Worm (Caenorhabditis elegans) whole organism, L3 larva: ENCODE data around the gene R144.10.
A peak's percentile ranks its signal among the peaks of the same experiment; 100 is the strongest.
"Not testable (repeated sequence)": the region's sequence is repeated elsewhere in the genome, so short reads cannot be mapped to it uniquely, and the experiment has no call there.

ENCODE experiments used
- R02D3.7 ChIP-seq: fragments of 150-350 bp; optimal IDR thresholded peaks from 2 replicates; lab custom pipeline; 2014; ENCODE audit warnings: missing biosample characterization, missing genetic modification characterization
- ama-1 ChIP-seq: fragments of 150-350 bp; optimal IDR thresholded peaks from 2 replicates; lab custom pipeline; 2018
- ceh-28 ChIP-seq: fragments of 150-350 bp; optimal IDR thresholded peaks from 2 replicates; lab custom pipeline; 2014; ENCODE audit warnings: missing biosample characterization, missing genetic modification reagents, missing genetic modification characterization
- ceh-82 ChIP-seq: fragments of 150-350 bp; optimal IDR thresholded peaks from 2 replicates; lab custom pipeline; 2014; ENCODE audit warnings: missing biosample characterization, missing genetic modification characterization
- ceh-9 ChIP-seq: sonication (generic microtip); optimal IDR thresholded peaks from 2 replicates; lab custom pipeline; 2018; ENCODE audit warnings: missing biosample characterization, missing genetic modification characterization
- egl-5 ChIP-seq: fragments of 150-350 bp; optimal IDR thresholded peaks from 2 replicates; lab custom pipeline; 2017; ENCODE audit warnings: missing biosample characterization, missing genetic modification reagents, missing genetic modification characterization, inconsistent platforms
- elt-1 ChIP-seq: fragments of 150-350 bp; optimal IDR thresholded peaks from 2 replicates; lab custom pipeline; 2014; ENCODE audit warnings: missing biosample characterization, missing genetic modification characterization
- elt-3 ChIP-seq, 3 experiments: fragments of 150-350 bp in 1 of 3; sonication (generic microtip) in 2 of 3; optimal IDR thresholded peaks; 2 replicates in 2 of 3; 4 replicates in 1 of 3; lab custom pipeline; 2014 to 2017; ENCODE audit warnings: missing biosample characterization in 3 of 3, missing genetic modification characterization in 3 of 3
- eor-1 ChIP-seq, 2 experiments: fragments of 150-350 bp; optimal IDR thresholded peaks; 2 replicates each; lab custom pipeline; 2014 to 2018; ENCODE audit warnings: missing biosample characterization in 2 of 2, missing genetic modification characterization in 2 of 2
- fkh-10 ChIP-seq: sonication (generic microtip); optimal IDR thresholded peaks from 2 replicates; lab custom pipeline; 2017; ENCODE audit warnings: missing biosample characterization, missing genetic modification reagents, missing genetic modification characterization
- fkh-2 ChIP-seq: fragments of 150-350 bp; optimal IDR thresholded peaks from 2 replicates; lab custom pipeline; 2014; ENCODE audit warnings: missing biosample characterization, missing genetic modification reagents, missing genetic modification characterization
- fos-1 ChIP-seq: fragments of 150-350 bp; optimal IDR thresholded peaks from 2 replicates; lab custom pipeline; 2014; ENCODE audit warnings: missing biosample characterization, missing genetic modification characterization
- jun-1 ChIP-seq: fragments of 150-350 bp; optimal IDR thresholded peaks from 2 replicates; lab custom pipeline; 2014; ENCODE audit warnings: missing biosample characterization, missing genetic modification reagents, missing genetic modification characterization
- lin-15B ChIP-seq: fragments of 150-350 bp; optimal IDR thresholded peaks from 2 replicates; lab custom pipeline; 2014; ENCODE audit warnings: missing biosample characterization, missing genetic modification characterization
- lin-39 ChIP-seq: fragments of 150-350 bp; optimal IDR thresholded peaks from 2 replicates; lab custom pipeline; 2018; ENCODE audit warnings: missing biosample characterization, missing genetic modification reagents, missing genetic modification characterization
- lsy-12 ChIP-seq: sonication (generic microtip); optimal IDR thresholded peaks from 2 replicates; lab custom pipeline; 2016; ENCODE audit warnings: mild to moderate bottlenecking, missing genetic modification characterization, missing compliant biosample characterization
- nfya-1 ChIP-seq: sonication (generic microtip); optimal IDR thresholded peaks from 2 replicates; lab custom pipeline; 2017; ENCODE audit warnings: missing genetic modification characterization, mild to moderate bottlenecking, missing compliant biosample characterization, antibody characterized with exemption, moderate library complexity; ENCODE audit not compliant: insufficient read depth
- nhr-12 ChIP-seq: fragments of 150-350 bp; optimal IDR thresholded peaks from 2 replicates; lab custom pipeline; 2014; ENCODE audit warnings: missing biosample characterization, missing genetic modification characterization
- nhr-23 ChIP-seq: fragments of 150-350 bp; optimal IDR thresholded peaks from 2 replicates; lab custom pipeline; 2014; ENCODE audit warnings: missing biosample characterization, missing genetic modification reagents, missing genetic modification characterization
- nhr-237 ChIP-seq: fragments of 150-350 bp; optimal IDR thresholded peaks from 2 replicates; lab custom pipeline; 2014; ENCODE audit warnings: missing biosample characterization, missing genetic modification characterization
- nhr-25 ChIP-seq: sonication (generic microtip); optimal IDR thresholded peaks from 2 replicates; lab custom pipeline; 2017; ENCODE audit warnings: missing biosample characterization, missing genetic modification characterization
- nhr-28 ChIP-seq: fragments of 150-350 bp; optimal IDR thresholded peaks from 2 replicates; lab custom pipeline; 2014; ENCODE audit warnings: missing biosample characterization, missing genetic modification characterization
- nhr-43 ChIP-seq: sonication (generic microtip); optimal IDR thresholded peaks from 2 replicates; lab custom pipeline; 2016; ENCODE audit warnings: mild to moderate bottlenecking, missing genetic modification characterization, missing compliant biosample characterization; ENCODE audit not compliant: poor library complexity, severe bottlenecking
- nhr-67 ChIP-seq: fragments of 150-350 bp; optimal IDR thresholded peaks from 2 replicates; lab custom pipeline; 2014; ENCODE audit warnings: missing biosample characterization, missing genetic modification characterization
- nhr-76 ChIP-seq: fragments of 150-350 bp; sonication (generic microtip); optimal IDR thresholded peaks from 5 replicates; lab custom pipeline; 2014; ENCODE audit warnings: missing biosample characterization, missing genetic modification characterization
- nhr-77 ChIP-seq: fragments of 150-350 bp; optimal IDR thresholded peaks from 2 replicates; lab custom pipeline; 2014; ENCODE audit warnings: missing biosample characterization, missing genetic modification characterization
- pqm-1 ChIP-seq: fragments of 150-350 bp; optimal IDR thresholded peaks from 2 replicates; lab custom pipeline; 2017; ENCODE audit warnings: missing biosample characterization, missing genetic modification characterization, inconsistent platforms
- unc-62 ChIP-seq: fragments of 150-350 bp; sonication (generic microtip); optimal IDR thresholded peaks from 4 replicates; lab custom pipeline; 2014; ENCODE audit warnings: missing biosample characterization, missing genetic modification reagents, missing genetic modification characterization

R144.10 gene

ce11 chrIII:4998111-4998859 is 3.8 kb downstream of the R144.10 start, which contains the start of gene tmem-131:
Gene tmem-131 (minus strand): TSS chrIII:4998161.
- no peak for TF ChIP-seq nhr-12
- peak; percentile 83 for TF ChIP-seq nhr-23 (tag; lab: Kevin White, UChicago)
- peak; percentile 91 for TF ChIP-seq nhr-25 (tag; lab: Kevin White, UChicago)
- TF ChIP-seq nfya-1 (tag; lab: Kevin White, UChicago) = peak; percentile 36
- TF ChIP-seq nhr-43 (tag; lab: Kevin White, UChicago) = no peak
- TF ChIP-seq ceh-28 (tag; lab: Kevin White, UChicago) = peak; percentile 79
- no peak for TF ChIP-seq R02D3.7

- TF ChIP-seq eor-1 (tag; optimal IDR thresholded peaks at IDR 0.05; lab: Kevin White, UChicago) = no peak
- no peak for TF ChIP-seq nhr-67 (tag; lab: Kevin White, UChicago)
- TF ChIP-seq nhr-43 (tag; lab: Kevin White, UChicago) = no peak
- no peak for TF ChIP-seq unc-62 (GFP tag; lab: Kevin White, UChicago)
- no peak for TF ChIP-seq egl-5 (tag; lab: Kevin White, UChicago)
- TF ChIP-seq nhr-28 (tag; lab: Kevin White, UChicago) = no peak
- TF ChIP-seq lsy-12 (tag; lab: Kevin White, UChicago) = no peak
- no peak for TF ChIP-seq jun-1 (tag; lab: Kevin White, UChicago)
- no peak for TF ChIP-seq lin-39 (tag; lab: Kevin White, UChicago)
These were observed 14.5 kb downstream of the R144.10 start for ce11 chrIII:4987666-4988065.

- TF ChIP-seq ama-1 (lab: Kevin White, UChicago) = no peak
- TF ChIP-seq nhr-23 (tag; lab: Kevin White, UChicago) = peak; percentile 1
- no peak for TF ChIP-seq fos-1 (tag; lab: Kevin White, UChicago)
- TF ChIP-seq nfya-1 (tag; lab: Kevin White, UChicago) = peak; percentile 55
- TF ChIP-seq elt-3 (tag; optimal IDR thresholded peaks at IDR 0.05; lab: Kevin White, UChicago) = no peak
- peak; percentile 44 for TF ChIP-seq lin-15B
- no peak for TF ChIP-seq ceh-9 (tag; lab: Kevin White, UChicago)
- TF ChIP-seq, all 47 proteins: peak for 3
These were observed 15.3 kb downstream of the R144.10 start, which contains the start of the genes C27F2.10 and wdr-60 for ce11 chrIII:4986790-4987259. Gene C27F2.10 (minus strand): TSS chrIII:4986898. Gene wdr-60 (plus strand): TSS chrIII:4987209.

- no peak for TF ChIP-seq elt-1
- peak; percentile 72 for TF ChIP-seq nfya-1 (tag; lab: Kevin White, UChicago)
These were observed 17.6 kb downstream of the R144.10 start, which contains the start of gene C27F2.7 for ce11 chrIII:4984444-4985086. Gene C27F2.7 (minus strand): TSS chrIII:4984494.

- TF ChIP-seq unc-62 (GFP tag; lab: Kevin White, UChicago) = no peak
- TF ChIP-seq fkh-10 (GFP tag; lab: Kevin White, UChicago) = no peak
- TF ChIP-seq nhr-237 (tag; lab: Kevin White, UChicago) = no peak
- no peak for TF ChIP-seq elt-3 (tag; optimal IDR thresholded peaks at IDR 0.05; lab: Kevin White, UChicago)
- TF ChIP-seq nhr-28 (tag; lab: Kevin White, UChicago) = no peak
- no peak for TF ChIP-seq lin-15B
- no peak for TF ChIP-seq nhr-76
- TF ChIP-seq fkh-2 (tag; lab: Kevin White, UChicago) = no peak
- TF ChIP-seq ceh-82 (tag; lab: Kevin White, UChicago) = no peak
- no peak for TF ChIP-seq pqm-1 (tag; lab: Kevin White, UChicago)
- TF ChIP-seq nhr-77 = no peak
These were observed 18.2 kb downstream of the R144.10 start for ce11 chrIII:4983961-4984360.

- not testable (repeated sequence) for TF ChIP-seq jun-1, pqm-1, ceh-9 (tag; lab: Kevin White, UChicago)
These were observed 21.8 kb downstream of the R144.10 start, which contains the start of gene C27F2.6 for ce11 chrIII:4980367-4980766. Gene C27F2.6 (minus strand): TSS chrIII:4980467.
